Fruit fly (Drosophila melanogaster): ENCODE measurements around the gene Or33c.

Or33c gene

dm6 chr2L:11940620-11941019, 2.9 kb downstream of the Or33c start:
- TF ChIP-seq CG6808 (GFP tag; optimal IDR thresholded peaks at IDR 0.05) (no peak), salr (GFP tag; optimal IDR thresholded peaks at IDR 0.05) (no peak), CG6792 (GFP tag; optimal IDR thresholded peaks at IDR 0.05) (no peak), acj6 (GFP tag; optimal IDR thresholded peaks at IDR 0.05) (no peak), Hr38 (GFP tag; optimal IDR thresholded peaks at IDR 0.05) (no peak), CG4318 (GFP tag; optimal IDR thresholded peaks at IDR 0.05) (no peak), CG8119 (GFP tag; IDR thresholded peaks at IDR 0.05) (no peak), fkh (GFP tag; optimal IDR thresholded peaks at IDR 0.05) (no peak), achi (GFP tag; optimal IDR thresholded peaks at IDR 0.05) (no peak), Smox (GFP tag; optimal IDR thresholded peaks at IDR 0.05) (no peak), CG32006 (GFP tag; optimal IDR thresholded peaks at IDR 0.05) (no peak)

- TF ChIP-seq achi (GFP tag; optimal IDR thresholded peaks at IDR 0.05) (peak; percentile 10), Ets96B (tag; optimal IDR thresholded peaks at IDR 0.05) (no peak), CG6163 (GFP tag; IDR thresholded peaks at IDR 0.05) (0 out of 3 replicates have a peak, but pooled peaks have one; percentile 16), OdsH (GFP tag; optimal IDR thresholded peaks at IDR 0.05) (peak; percentile 5), Hr4 (GFP tag; optimal IDR thresholded peaks at IDR 0.05) (peak; percentile 11), net (GFP tag; optimal IDR thresholded peaks at IDR 0.05) (peak; percentile 12), eg (GFP tag; IDR thresholded peaks at IDR 0.05) (0 out of 3 replicates have a peak, but pooled peaks have one; percentile 7), ss (GFP tag; optimal IDR thresholded peaks at IDR 0.05) (no peak), CG32006 (GFP tag; optimal IDR thresholded peaks at IDR 0.05) (peak; percentile 41)
Measured at dm6 chr2L:11942265-11942664, 4.5 kb downstream of the Or33c start.

DNA sequence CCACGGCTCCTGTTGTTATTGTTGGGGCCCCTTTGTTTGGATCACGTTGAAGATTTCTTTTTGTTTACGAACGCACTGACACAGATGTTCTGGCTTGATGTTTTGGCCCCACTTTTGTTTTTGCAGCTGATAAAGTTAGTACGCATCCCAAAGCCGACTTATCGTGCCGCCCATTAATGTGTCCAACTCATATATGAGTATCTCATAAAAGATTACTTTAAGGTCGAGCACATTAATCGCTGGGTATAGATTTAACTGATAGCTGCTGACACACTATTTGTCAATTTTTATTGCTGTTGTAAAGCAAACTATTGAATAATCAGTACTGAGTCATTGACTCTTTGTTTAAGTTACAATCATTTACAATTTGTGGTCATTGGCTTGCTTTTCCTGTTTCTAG, 5.1 kb downstream of the Or33c start:
- TF ChIP-seq esn (GFP tag; optimal IDR thresholded peaks at IDR 0.05) (no peak), Hr38 (GFP tag; optimal IDR thresholded peaks at IDR 0.05) (no peak), CG31627 (GFP tag; optimal IDR thresholded peaks at IDR 0.05) (no peak), Sox102F (GFP tag; optimal IDR thresholded peaks at IDR 0.05) (no peak), OdsH (GFP tag; optimal IDR thresholded peaks at IDR 0.05) (no peak), achi (GFP tag; optimal IDR thresholded peaks at IDR 0.05) (no peak), topi (GFP tag; optimal IDR thresholded peaks at IDR 0.05) (no peak), vri (GFP tag; optimal IDR thresholded peaks at IDR 0.05) (no peak)

dm6 chr2L:11943829-11944228, 6.1 kb downstream of the Or33c start, which contains the start of gene Crys:
Crys (plus strand) TSS chr2L:11944129.
- no peak for TF ChIP-seq Sox15 (GFP tag; optimal IDR thresholded peaks at IDR 0.05)
- no peak for TF ChIP-seq cyc (GFP tag; optimal IDR thresholded peaks at IDR 0.05)
- TF ChIP-seq Lpt (GFP tag; optimal IDR thresholded peaks at IDR 0.05): no peak
- no peak for TF ChIP-seq CG15336 (GFP tag; IDR thresholded peaks at IDR 0.05)
- TF ChIP-seq CG8119 (GFP tag; IDR thresholded peaks at IDR 0.05): no peak
- no peak for TF ChIP-seq CG3032 (tag; optimal IDR thresholded peaks at IDR 0.05)
- no peak for TF ChIP-seq CG34406 (GFP tag; optimal IDR thresholded peaks at IDR 0.05)
- TF ChIP-seq Hr38 (GFP tag; optimal IDR thresholded peaks at IDR 0.05): no peak
- no peak for TF ChIP-seq CG16779 (tag; optimal IDR thresholded peaks at IDR 0.05)
- no peak for TF ChIP-seq Eip75B (GFP tag; optimal IDR thresholded peaks at IDR 0.05)
- TF ChIP-seq CG6163 (GFP tag; IDR thresholded peaks at IDR 0.05): no peak
- TF ChIP-seq CG7368 (GFP tag; optimal IDR thresholded peaks at IDR 0.05): no peak
- no peak for TF ChIP-seq esn (GFP tag; optimal IDR thresholded peaks at IDR 0.05)
- no peak for TF ChIP-seq Sox14 (GFP tag; optimal IDR thresholded peaks at IDR 0.05)
- no peak for TF ChIP-seq CG10631 (GFP tag; optimal IDR thresholded peaks at IDR 0.05)
- no peak for TF ChIP-seq CG3919 (GFP tag; optimal IDR thresholded peaks at IDR 0.05)

DNA sequence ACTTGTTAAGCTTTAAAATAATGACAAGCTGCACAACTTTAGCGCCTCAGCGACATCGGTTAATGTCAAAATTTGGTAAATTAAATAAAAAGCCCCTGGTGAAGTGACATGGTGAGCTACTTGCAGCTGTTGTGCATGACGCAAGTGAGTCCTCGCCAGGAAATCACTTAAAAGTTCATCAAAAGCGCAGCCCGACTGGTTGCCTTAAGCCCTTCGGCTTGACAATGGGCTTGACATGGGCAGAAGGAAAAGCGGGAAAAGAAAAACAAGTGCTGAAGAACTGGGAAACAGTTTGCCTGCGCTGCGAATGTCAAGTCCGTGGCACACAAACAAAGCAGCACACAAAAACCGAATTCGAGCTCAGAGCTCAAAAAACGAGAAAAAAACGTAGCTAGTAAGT, 9.9 kb downstream of the Or33c start, which contains the start of gene CG16964:
CG16964 (plus strand) TSS at position 301 of the 400 bp plus-strand sequence.
- TF ChIP-seq achi (GFP tag; optimal IDR thresholded peaks at IDR 0.05): no peak
- TF ChIP-seq CG6276 (GFP tag; optimal IDR thresholded peaks at IDR 0.05): no peak
- TF ChIP-seq spab (GFP tag; optimal IDR thresholded peaks at IDR 0.05): no peak

Data from whole organism, prepupa.